Fruit fly (Drosophila melanogaster) S2 (cell line): ENCODE measurements around the gene HINT1.

Experiments used
- CG8478 ChIP-seq: fragments of >200 bp; optimal IDR thresholded peaks from 2 replicates; lab custom pipeline; 2018
- CTCF ChIP-seq, 2 experiments: fragments of >200 bp; optimal IDR thresholded peaks; 2 replicates each; lab custom pipeline; 2018

- TF ChIP-seq CTCF (optimal IDR thresholded peaks at IDR 0.05; lab: Kevin White, UChicago) (no peak), CG8478 (no peak)
Observed at dm6 chr2L:2744852-2745251, 25.1 kb upstream of the HINT1 start, which contains the start of the genes CG9961 and Cwc25.
